Worm (Caenorhabditis elegans) whole organism, midembryonic: ENCODE measurements around the gene Y24F12A.1.

ENCODE experiments used
- cog-1 ChIP-seq: sonication (generic microtip); optimal IDR thresholded peaks from 2 replicates; lab custom pipeline; 2016; ENCODE audit warnings: missing genetic modification characterization, missing compliant biosample characterization
- flt-1 ChIP-seq: fragments of 200-800 bp; sonication (Bioruptor generic); IDR thresholded peaks from 2 replicates; pipeline ENCODE4 v1.3.6; 2022; ENCODE audit warnings: missing genetic modification characterization, missing compliant biosample characterization
- ref-1 ChIP-seq: fragments of 200-800 bp; sonication (Bioruptor generic); conservative IDR thresholded peaks from 2 replicates; pipeline ENCODE4 v1.3.6; 2022; ENCODE audit warnings: missing genetic modification reagents, missing genetic modification characterization, missing compliant biosample characterization
- ztf-29 ChIP-seq: fragments of 200-800 bp; sonication (Bioruptor generic); IDR thresholded peaks from 2 replicates; pipeline ENCODE4 v1.3.6; 2022; ENCODE audit warnings: missing genetic modification reagents, missing genetic modification characterization, missing compliant biosample characterization

- no peak for TF ChIP-seq flt-1
- no peak for TF ChIP-seq ztf-29 (GFP tag; lab: Robert Waterston, UW)
- TF ChIP-seq ref-1 (GFP tag; lab: Robert Waterston, UW): no peak
- no peak for TF ChIP-seq cog-1 (tag; lab: Kevin White, UChicago)
Measured at ce11 chrIV:11622336-11622735, 17.3 kb downstream of the Y24F12A.1 start.
